Fruit fly (Drosophila melanogaster): ENCODE data around the gene Tgs1.

dm6 chr3R:18298900-18299321 lies 43.6 kb downstream of the Tgs1 start, which contains the start of gene Dlc90F:
- peak; percentile 85 for TF ChIP-seq tgo (GFP tag; IDR thresholded peaks at IDR 0.05)
- TF ChIP-seq CG9932 (GFP tag; IDR thresholded peaks at IDR 0.05), result peak; percentile 88
